Worm (Caenorhabditis elegans) whole organism, L2 larva: ENCODE measurements around the gene Y50D4C.5.

Source experiments
- ceh-16 ChIP-seq: fragments of 150-350 bp; optimal IDR thresholded peaks from 2 replicates; lab custom pipeline; 2014; ENCODE audit warnings: missing biosample characterization, missing genetic modification characterization
- nhr-6 ChIP-seq: fragments of 150-350 bp; optimal IDR thresholded peaks from 2 replicates; lab custom pipeline; 2014; ENCODE audit warnings: missing biosample characterization, missing genetic modification characterization
- ztf-4 ChIP-seq: fragments of 150-350 bp; optimal IDR thresholded peaks from 2 replicates; lab custom pipeline; 2014; ENCODE audit warnings: missing biosample characterization, missing genetic modification characterization

ce11 chrV:969005-969562 lies 34.5 kb downstream of the Y50D4C.5 start:
- TF ChIP-seq ztf-4 (tag; lab: Kevin White, UChicago): no peak
- TF ChIP-seq nhr-6 (tag; lab: Kevin White, UChicago): no peak
- TF ChIP-seq ceh-16 (tag; lab: Kevin White, UChicago): no peak
